Worm (Caenorhabditis elegans): ENCODE results near the gene acbp-6.

- TF ChIP-seq nhr-237 (tag; optimal IDR thresholded peaks at IDR 0.05) (no peak), lsy-2 (tag; optimal IDR thresholded peaks at IDR 0.05) (no peak), pha-4 (GFP tag; IDR thresholded peaks at IDR 0.05) (no peak), pha-4 (tag; optimal IDR thresholded peaks at IDR 0.05) (no peak), nhr-102 (tag; optimal IDR thresholded peaks at IDR 0.05) (no peak), vab-7 (GFP tag; IDR thresholded peaks at IDR 0.05) (no peak), skn-1 (tag; optimal IDR thresholded peaks at IDR 0.05) (no peak), egl-43 (GFP tag; IDR thresholded peaks at IDR 0.05) (no peak), unc-130 (GFP tag; optimal IDR thresholded peaks at IDR 0.05) (no peak), nhr-10 (tag; optimal IDR thresholded peaks at IDR 0.05) (no peak), mep-1 (tag; optimal IDR thresholded peaks at IDR 0.05) (no peak), ceh-44 (GFP tag; IDR thresholded peaks at IDR 0.05) (no peak), spr-1 (tag; optimal IDR thresholded peaks at IDR 0.05) (no peak), spr-3 (GFP tag; optimal IDR thresholded peaks at IDR 0.05) (no peak)
Measured at ce11 chrII:11973632-11974031, at the start of gene acbp-6.

Data from whole organism, L4 larva.